Fruit fly (Drosophila melanogaster) whole organism, embryonic: Measurements from ENCODE around the gene CG42494.
A peak's percentile ranks its signal among the peaks of the same experiment; 100 is the strongest.

Experiments used
- ATbp ChIP-seq: fragments of 200-800 bp; sonication (Bioruptor generic); optimal IDR thresholded peaks from 2 replicates; lab custom pipeline; 2017; ENCODE audit warnings: missing biosample characterization, mild to moderate bottlenecking, missing genetic modification characterization, missing genetic modification reagents
- Aef1 ChIP-seq: fragments of 200-800 bp; sonication (Bioruptor generic); IDR thresholded peaks from 3 replicates; pipeline ENCODE4 v1.3.6; 2022; ENCODE audit warnings: missing biosample characterization, missing genetic modification characterization
- Atf-2 ChIP-seq: fragments of 200-800 bp; sonication (Bioruptor generic); optimal IDR thresholded peaks from 2 replicates; lab custom pipeline; 2016; ENCODE audit warnings: missing biosample characterization, missing genetic modification characterization
- Blimp-1 ChIP-seq: fragments of 200-800 bp; sonication (Bioruptor generic); optimal IDR thresholded peaks from 3 replicates; lab custom pipeline; 2018; ENCODE audit warnings: missing biosample characterization, missing genetic modification characterization, mild to moderate bottlenecking, moderate library complexity, missing genetic modification reagents
- CG10366 ChIP-seq: fragments of 200-800 bp; sonication (Bioruptor generic); IDR thresholded peaks from 2 replicates; pipeline ENCODE4 v1.3.6; 2022; ENCODE audit warnings: missing biosample characterization, missing genetic modification characterization
- CG10543 ChIP-seq: fragments of 200-800 bp; sonication (Bioruptor generic); optimal IDR thresholded peaks from 3 replicates; lab custom pipeline; 2017; ENCODE audit warnings: missing biosample characterization, mild to moderate bottlenecking, missing genetic modification characterization, moderate library complexity
- CG11085 ChIP-seq: fragments of 200-800 bp; sonication (Bioruptor generic); IDR thresholded peaks from 2 replicates; pipeline ENCODE4 v1.3.6; 2022; ENCODE audit warnings: missing biosample characterization, missing genetic modification characterization
- CG12071 ChIP-seq: fragments of 200-800 bp; sonication (Bioruptor generic); optimal IDR thresholded peaks from 3 replicates; lab custom pipeline; 2018; ENCODE audit warnings: missing biosample characterization, mild to moderate bottlenecking, missing genetic modification characterization
- CG12744 ChIP-seq: fragments of 200-800 bp; sonication (Bioruptor generic); optimal IDR thresholded peaks from 2 replicates; lab custom pipeline; 2016; ENCODE audit warnings: missing biosample characterization, missing genetic modification characterization
- CG14441 ChIP-seq: fragments of 200-800 bp; sonication (Bioruptor generic); IDR thresholded peaks from 2 replicates; pipeline ENCODE4 v1.3.6; 2022; ENCODE audit warnings: missing biosample characterization, missing genetic modification characterization
- CG14667 ChIP-seq: fragments of 200-800 bp; sonication (Bioruptor generic); IDR thresholded peaks from 2 replicates; pipeline ENCODE4 v1.3.6; 2022; ENCODE audit warnings: missing biosample characterization, missing genetic modification characterization
- CG14710 ChIP-seq: fragments of 200-800 bp; sonication (Bioruptor generic); optimal IDR thresholded peaks from 3 replicates; lab custom pipeline; 2019; ENCODE audit warnings: missing biosample characterization, mild to moderate bottlenecking, missing genetic modification characterization, moderate library complexity
- CG17385 ChIP-seq: fragments of 200-800 bp; sonication (Bioruptor generic); optimal IDR thresholded peaks from 3 replicates; lab custom pipeline; 2018; ENCODE audit warnings: missing biosample characterization, mild to moderate bottlenecking, missing genetic modification characterization
- CG30020 ChIP-seq: fragments of 200-800 bp; optimal IDR thresholded peaks from 2 replicates; lab custom pipeline; 2019; ENCODE audit warnings: missing biosample characterization, mild to moderate bottlenecking, missing genetic modification characterization, moderate library complexity
- CG3163 ChIP-seq: fragments of 200-800 bp; sonication (Bioruptor generic); optimal IDR thresholded peaks from 3 replicates; lab custom pipeline; 2016; ENCODE audit warnings: missing biosample characterization, missing genetic modification characterization
- CG32532 ChIP-seq: fragments of 200-800 bp; sonication (Bioruptor generic); IDR thresholded peaks from 2 replicates; pipeline ENCODE4 v1.3.6; 2022; ENCODE audit warnings: missing biosample characterization, missing genetic modification characterization
- CG3281 ChIP-seq: fragments of 200-800 bp; sonication (Bioruptor generic); optimal IDR thresholded peaks from 3 replicates; lab custom pipeline; 2017; ENCODE audit warnings: missing biosample characterization, mild to moderate bottlenecking, missing genetic modification characterization
- CG34376 ChIP-seq: fragments of 200-800 bp; sonication (Bioruptor generic); optimal IDR thresholded peaks from 2 replicates; lab custom pipeline; 2018; ENCODE audit warnings: missing biosample characterization, mild to moderate bottlenecking, missing genetic modification characterization
- CG4360 ChIP-seq: fragments of 200-800 bp; sonication (Bioruptor generic); IDR thresholded peaks from 2 replicates; pipeline ENCODE4 v1.3.6; 2022; ENCODE audit warnings: missing biosample characterization, missing genetic modification characterization
- CG43689 ChIP-seq: fragments of 200-800 bp; sonication (Bioruptor generic); IDR thresholded peaks from 2 replicates; pipeline ENCODE4 v1.3.6; 2022; ENCODE audit warnings: missing biosample characterization, missing genetic modification characterization
- CG4404 ChIP-seq: fragments of 200-800 bp; sonication (Bioruptor generic); IDR thresholded peaks from 2 replicates; pipeline ENCODE4 v1.3.6; 2022; ENCODE audit warnings: missing biosample characterization, missing genetic modification characterization
- CG5953 ChIP-seq: fragments of 200-800 bp; sonication (Bioruptor generic); IDR thresholded peaks from 2 replicates; pipeline ENCODE4 v1.3.6; 2022; ENCODE audit warnings: missing biosample characterization, missing genetic modification characterization
- CG6175 ChIP-seq: fragments of 200-800 bp; sonication (Bioruptor generic); IDR thresholded peaks from 3 replicates; pipeline ENCODE4 v1.3.6; 2022; ENCODE audit warnings: missing biosample characterization, missing genetic modification characterization
- CG6654 ChIP-seq: fragments of 200-800 bp; sonication (Bioruptor generic); optimal IDR thresholded peaks from 2 replicates; lab custom pipeline; 2017; ENCODE audit warnings: missing biosample characterization, mild to moderate bottlenecking, missing genetic modification characterization
- CG6689 ChIP-seq: fragments of 200-800 bp; sonication (Bioruptor generic); IDR thresholded peaks from 2 replicates; pipeline ENCODE4 v1.3.6; 2022; ENCODE audit warnings: missing biosample characterization, missing genetic modification characterization
- CTCF ChIP-seq: fragments of 200-800 bp; sonication (Bioruptor generic); optimal IDR thresholded peaks from 2 replicates; lab custom pipeline; 2017; ENCODE audit warnings: missing biosample characterization, mild to moderate bottlenecking, missing genetic modification characterization, moderate library complexity
- D19B ChIP-seq: fragments of 200-800 bp; sonication (Bioruptor generic); optimal IDR thresholded peaks from 2 replicates; lab custom pipeline; 2017; ENCODE audit warnings: missing biosample characterization, mild to moderate bottlenecking, missing genetic modification characterization
- Gsc ChIP-seq: fragments of 200-800 bp; sonication (Bioruptor generic); IDR thresholded peaks from 2 replicates; pipeline ENCODE4 v1.3.6; 2022; ENCODE audit warnings: missing biosample characterization, missing genetic modification characterization
- Hey ChIP-seq: fragments of 200-800 bp; sonication (Bioruptor generic); optimal IDR thresholded peaks from 3 replicates; lab custom pipeline; 2018; ENCODE audit warnings: missing biosample characterization, mild to moderate bottlenecking, missing genetic modification characterization
- Mes4 ChIP-seq: fragments of 200-800 bp; sonication (Bioruptor generic); optimal IDR thresholded peaks from 2 replicates; lab custom pipeline; 2016; ENCODE audit warnings: missing biosample characterization, missing genetic modification characterization
- NC2α ChIP-seq: fragments of 200-800 bp; sonication (Bioruptor generic); optimal IDR thresholded peaks from 2 replicates; lab custom pipeline; 2016; ENCODE audit warnings: missing biosample characterization, missing genetic modification characterization
- Oli ChIP-seq: fragments of 200-800 bp; sonication (Bioruptor generic); optimal IDR thresholded peaks from 2 replicates; lab custom pipeline; 2018; ENCODE audit warnings: missing biosample characterization, mild to moderate bottlenecking, missing genetic modification characterization, moderate library complexity
- Pdp1 ChIP-seq, 2 experiments: fragments of 200-800 bp; sonication (Bioruptor generic); optimal IDR thresholded peaks; 3 replicates each; lab custom pipeline; 2016; ENCODE audit warnings: missing biosample characterization in 2 of 2, missing genetic modification characterization in 2 of 2, mild to moderate bottlenecking in 1 of 2, moderate library complexity in 1 of 2
- Ptx1 ChIP-seq: fragments of 200-800 bp; sonication (Bioruptor generic); IDR thresholded peaks from 2 replicates; pipeline ENCODE4 v1.3.6; 2022; ENCODE audit warnings: missing biosample characterization, missing genetic modification characterization
- Spps ChIP-seq: fragments of 200-800 bp; sonication (Bioruptor generic); optimal IDR thresholded peaks from 2 replicates; lab custom pipeline; 2018; ENCODE audit warnings: missing biosample characterization, mild to moderate bottlenecking, missing genetic modification characterization
- Trl ChIP-seq, 3 experiments: fragments of >200 bp in 2 of 3; fragments of 200-800 bp in 1 of 3; sonication (Bioruptor generic) in 1 of 3; optimal IDR thresholded peaks; 2 replicates in 1 of 3; 3 replicates in 2 of 3; lab custom pipeline; 2016 to 2017; ENCODE audit warnings: missing biosample characterization in 1 of 3, missing genetic modification characterization in 1 of 3
- aop ChIP-seq: fragments of 200-800 bp; sonication (Bioruptor generic); IDR thresholded peaks from 2 replicates; pipeline ENCODE4 v1.3.6; 2022; ENCODE audit warnings: missing biosample characterization, missing genetic modification characterization
- ara ChIP-seq: fragments of 200-800 bp; sonication (Bioruptor generic); IDR thresholded peaks from 2 replicates; pipeline ENCODE4 v1.3.6; 2022; ENCODE audit warnings: missing biosample characterization, missing genetic modification characterization
- cato ChIP-seq: fragments of 200-800 bp; sonication (Bioruptor generic); optimal IDR thresholded peaks from 2 replicates; lab custom pipeline; 2016; ENCODE audit warnings: missing biosample characterization, missing genetic modification characterization, borderline replicate concordance
- chm ChIP-seq: fragments of 200-800 bp; sonication (Bioruptor generic); IDR thresholded peaks from 2 replicates; pipeline ENCODE4 v1.3.6; 2022; ENCODE audit warnings: missing biosample characterization, missing genetic modification characterization
- chn ChIP-seq: fragments of 200-800 bp; sonication (Bioruptor generic); optimal IDR thresholded peaks from 2 replicates; lab custom pipeline; 2016; ENCODE audit warnings: missing biosample characterization, missing genetic modification characterization
- disco-r ChIP-seq: fragments of 200-800 bp; sonication (Bioruptor generic); optimal IDR thresholded peaks from 2 replicates; lab custom pipeline; 2016; ENCODE audit warnings: missing biosample characterization, missing genetic modification characterization
- ems ChIP-seq: fragments of 200-800 bp; sonication (Bioruptor generic); optimal IDR thresholded peaks from 3 replicates; lab custom pipeline; 2016; ENCODE audit warnings: missing biosample characterization, missing genetic modification characterization
- grau ChIP-seq: fragments of 200-800 bp; optimal IDR thresholded peaks from 3 replicates; lab custom pipeline; 2019; ENCODE audit warnings: missing biosample characterization, mild to moderate bottlenecking, missing genetic modification characterization, moderate library complexity
- grn ChIP-seq: fragments of 200-800 bp; sonication (Bioruptor generic); optimal IDR thresholded peaks from 3 replicates; lab custom pipeline; 2017; ENCODE audit warnings: missing biosample characterization, missing genetic modification characterization
- jumu ChIP-seq: fragments of 200-800 bp; sonication (Bioruptor generic); optimal IDR thresholded peaks from 3 replicates; lab custom pipeline; 2016; ENCODE audit warnings: missing biosample characterization, missing genetic modification characterization
- kay ChIP-seq: fragments of 200-800 bp; sonication (Bioruptor generic); optimal IDR thresholded peaks from 2 replicates; lab custom pipeline; 2016; ENCODE audit warnings: missing biosample characterization, missing genetic modification characterization
- repo ChIP-seq: fragments of 200-800 bp; sonication (Bioruptor generic); optimal IDR thresholded peaks from 2 replicates; lab custom pipeline; 2016; ENCODE audit warnings: missing biosample characterization, missing genetic modification characterization
- stwl ChIP-seq: fragments of 200-800 bp; sonication (Bioruptor generic); optimal IDR thresholded peaks from 3 replicates; lab custom pipeline; 2018; ENCODE audit warnings: missing biosample characterization, mild to moderate bottlenecking, missing genetic modification characterization, moderate library complexity
- tin ChIP-seq: fragments of 200-800 bp; sonication (Bioruptor generic); optimal IDR thresholded peaks from 3 replicates; lab custom pipeline; 2016; ENCODE audit warnings: missing biosample characterization, missing genetic modification characterization

CG42494 gene

dm6 chr3L:3222643-3223389 is 38.6 kb downstream of the CG42494 start, which contains the start of the genes RpL28 and eIF1 (continued):
- TF ChIP-seq CG5953 (peak; percentile 80), CG10543 (GFP tag; lab: Kevin White, UChicago) (peak; percentile 96), CG4404 (GFP tag; lab: Robert Waterston, UW) (peak; percentile 66), ara (GFP tag; lab: Robert Waterston, UW) (peak; percentile 84), CG11085 (GFP tag; lab: Robert Waterston, UW) (peak; percentile 87), CG17385 (peak; percentile 91), disco-r (peak; percentile 91), grn (peak; percentile 83), Blimp-1 (GFP tag; lab: Kevin White, UChicago) (peak; percentile 69), CG14667 (GFP tag; lab: Robert Waterston, UW) (peak; percentile 48), CG3163 (GFP tag; lab: Kevin White, UChicago) (peak; percentile 70), ATbp (GFP tag; lab: Kevin White, UChicago) (peak; percentile 88), Trl (optimal IDR thresholded peaks at IDR 0.05; lab: Kevin White, UChicago) (no peak), Trl (GFP tag; optimal IDR thresholded peaks at IDR 0.05; lab: Kevin White, UChicago) (peak; percentile 94), CG6654 (GFP tag; lab: Kevin White, UChicago) (peak; percentile 84), grau (tag; lab: Kevin White, UChicago) (peak; percentile 83), Atf-2 (peak; percentile 81), kay (GFP tag; lab: Kevin White, UChicago) (peak; percentile 61), CG6175 (GFP tag; lab: Robert Waterston, UW) (peak; percentile 83; the same call in 2 of the 3 replicates), CG4360 (GFP tag; lab: Robert Waterston, UW) (peak; percentile 59; the same call in 1 of the 2 replicates), CG14441 (peak; percentile 87), CG6689 (GFP tag; lab: Robert Waterston, UW) (peak; percentile 73), NC2α (GFP tag; lab: Kevin White, UChicago) (peak; percentile 83), Gsc (GFP tag; lab: Robert Waterston, UW) (no peak), CG10366 (peak; percentile 87), Aef1 (GFP tag; lab: Robert Waterston, UW) (peak; percentile 79), Spps (tag; lab: Kevin White, UChicago) (peak; percentile 36), jumu (GFP tag; lab: Kevin White, UChicago) (peak; percentile 84), CG14710 (tag; lab: Kevin White, UChicago) (peak; percentile 95), CG30020 (tag; lab: Kevin White, UChicago) (peak; percentile 85), tin (GFP tag; lab: Kevin White, UChicago) (peak; percentile 91), CG43689 (GFP tag; lab: Robert Waterston, UW) (peak; percentile 83), CTCF (peak; percentile 67), ems (GFP tag; lab: Kevin White, UChicago) (peak; percentile 85), aop (GFP tag; lab: Robert Waterston, UW) (0 out of 2 replicates have a peak, but pooled peaks have one; percentile 41), CG34376 (GFP tag; lab: Kevin White, UChicago) (peak; percentile 97), CG12071 (GFP tag; lab: Kevin White, UChicago) (peak; percentile 92), CG3281 (GFP tag; lab: Kevin White, UChicago) (peak; percentile 94), Pdp1 (GFP tag; optimal IDR thresholded peaks at IDR 0.05; lab: Kevin White, UChicago) (peak; percentile 78 to 88), CG32532 (GFP tag; lab: Robert Waterston, UW) (peak; percentile 81), chn (peak; percentile 90), Hey (peak; percentile 91), cato (GFP tag; lab: Kevin White, UChicago) (peak; percentile 86), repo (GFP tag; lab: Kevin White, UChicago) (peak; percentile 92), Oli (tag; lab: Kevin White, UChicago) (peak; percentile 13), Ptx1 (GFP tag; lab: Robert Waterston, UW) (peak; percentile 86), chm (peak; percentile 96), stwl (tag; lab: Kevin White, UChicago) (peak; percentile 60), D19B (GFP tag; lab: Kevin White, UChicago) (peak; percentile 83), CG12744 (GFP tag; lab: Kevin White, UChicago) (peak; percentile 81), Mes4 (peak; percentile 94)
